Fruit fly (Drosophila melanogaster) Kc167 (cell line): ENCODE measurements around the gene Akh.

Source experiments
- Myc ChIP-seq: fragments of >200 bp; optimal IDR thresholded peaks from 2 replicates; lab custom pipeline; 2017; ENCODE audit warnings: missing external identifiers
- Sin3A ChIP-seq: fragments of >200 bp; optimal IDR thresholded peaks from 2 replicates; lab custom pipeline; 2018; ENCODE audit warnings: missing external identifiers
- h ChIP-seq: fragments of >200 bp; optimal IDR thresholded peaks from 3 replicates; lab custom pipeline; 2018; ENCODE audit warnings: missing external identifiers
- insv ChIP-seq: fragments of >200 bp; optimal IDR thresholded peaks from 3 replicates; lab custom pipeline; 2018; ENCODE audit warnings: missing external identifiers

DNA sequence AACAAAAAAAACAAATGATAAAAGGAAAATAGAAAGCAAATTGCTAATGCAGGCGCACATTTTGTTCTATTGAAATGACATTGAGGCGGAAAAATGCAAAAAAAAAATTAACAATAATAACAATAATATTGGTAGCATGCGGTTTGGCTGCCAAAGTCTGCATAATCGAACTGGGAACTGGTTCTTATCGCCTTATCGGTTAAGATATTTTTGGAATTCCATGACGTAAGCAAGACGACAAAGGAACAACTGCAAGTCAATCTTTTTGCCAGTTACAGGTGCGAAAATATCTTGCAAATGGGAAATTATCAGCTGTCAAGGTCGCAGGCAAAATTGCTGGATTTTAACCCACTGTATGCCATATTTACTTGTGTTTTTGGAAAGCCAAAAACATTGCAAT lies 8.7 kb upstream of the Akh start:
- TF ChIP-seq Myc (lab: Kevin White, UChicago) (no peak), insv (no peak), Sin3A (lab: Kevin White, UChicago) (no peak), h (lab: Kevin White, UChicago) (no peak)
